Worm (Caenorhabditis elegans) whole organism, L1 larva: ENCODE data around the gene nhr-25.

Experiments used
- C04F5.9 ChIP-seq: sonication (generic microtip); optimal IDR thresholded peaks from 2 replicates; lab custom pipeline; 2016; ENCODE audit warnings: missing genetic modification characterization, missing compliant biosample characterization
- C16A3.4 ChIP-seq: fragments of 150-350 bp; optimal IDR thresholded peaks from 2 replicates; lab custom pipeline; 2014; ENCODE audit warnings: missing biosample characterization, missing genetic modification characterization
- F16B12.6 ChIP-seq: fragments of 150-350 bp; optimal IDR thresholded peaks from 2 replicates; lab custom pipeline; 2014; ENCODE audit warnings: missing biosample characterization, missing genetic modification characterization
- Y116A8C.19 ChIP-seq: sonication (generic microtip); optimal IDR thresholded peaks from 2 replicates; lab custom pipeline; 2016; ENCODE audit warnings: missing compliant biosample characterization, missing genetic modification characterization, borderline replicate concordance
- ama-1 ChIP-seq: fragments of 150-350 bp; optimal IDR thresholded peaks from 2 replicates; lab custom pipeline; 2014
- ceh-63 ChIP-seq: fragments of 200-800 bp; sonication (Bioruptor generic); optimal IDR thresholded peaks from 2 replicates; lab custom pipeline; 2018; ENCODE audit warnings: mild to moderate bottlenecking, missing genetic modification characterization, missing compliant biosample characterization
- ceh-8 ChIP-seq: fragments of 200-800 bp; sonication (Bioruptor generic); optimal IDR thresholded peaks from 2 replicates; lab custom pipeline; 2018; ENCODE audit warnings: mild to moderate bottlenecking, missing genetic modification characterization, moderate library complexity, missing compliant biosample characterization
- ceh-90 ChIP-seq: sonication (generic microtip); optimal IDR thresholded peaks from 2 replicates; lab custom pipeline; 2016; ENCODE audit warnings: missing genetic modification characterization, missing compliant biosample characterization
- ces-1 ChIP-seq: fragments of 150-350 bp; optimal IDR thresholded peaks from 2 replicates; lab custom pipeline; 2014; ENCODE audit warnings: missing biosample characterization, missing genetic modification reagents, missing genetic modification characterization
- egl-13 ChIP-seq: sonication (generic microtip); optimal IDR thresholded peaks from 2 replicates; lab custom pipeline; 2016; ENCODE audit warnings: missing genotype, missing genetic modification reagents, missing genetic modification characterization, missing compliant biosample characterization
- elt-2 ChIP-seq: sonication (generic microtip); optimal IDR thresholded peaks from 2 replicates; lab custom pipeline; 2016; ENCODE audit warnings: missing genetic modification characterization, mild to moderate bottlenecking, inconsistent platforms, missing compliant biosample characterization, missing genetic modification reagents
- elt-3 ChIP-seq, 6 experiments: fragments of 150-350 bp in 1 of 6; sonication (generic microtip); optimal IDR thresholded peaks; 2 replicates each; lab custom pipeline; 2017 to 2018; ENCODE audit warnings: missing biosample characterization in 6 of 6, missing genetic modification characterization in 6 of 6, inconsistent platforms in 1 of 6
- ets-5 ChIP-seq: fragments of 200-800 bp; sonication (Bioruptor generic); IDR thresholded peaks from 2 replicates; pipeline ENCODE4 v1.3.6; 2022; ENCODE audit warnings: missing genetic modification characterization, missing compliant biosample characterization
- fkh-10 ChIP-seq: sonication (generic microtip); optimal IDR thresholded peaks from 2 replicates; lab custom pipeline; 2017; ENCODE audit warnings: missing biosample characterization, missing genetic modification reagents, missing genetic modification characterization
- fkh-4 ChIP-seq: sonication (generic microtip); optimal IDR thresholded peaks from 2 replicates; lab custom pipeline; 2016; ENCODE audit warnings: missing compliant biosample characterization, missing genetic modification characterization, borderline replicate concordance
- fkh-8 ChIP-seq: sonication (generic microtip); optimal IDR thresholded peaks from 2 replicates; lab custom pipeline; 2016; ENCODE audit warnings: mild to moderate bottlenecking, missing genetic modification characterization, missing compliant biosample characterization
- grh-1 ChIP-seq: fragments of 200-800 bp; sonication (Bioruptor generic); IDR thresholded peaks from 2 replicates; pipeline ENCODE4 v1.3.6; 2022; ENCODE audit warnings: missing genetic modification reagents, missing genetic modification characterization, missing compliant biosample characterization
- hlh-17 ChIP-seq: fragments of 200-800 bp; sonication (Bioruptor generic); optimal IDR thresholded peaks from 2 replicates; lab custom pipeline; 2018; ENCODE audit warnings: missing genetic modification characterization, mild to moderate bottlenecking, missing compliant biosample characterization, moderate library complexity, borderline replicate concordance
- hlh-4 ChIP-seq: sonication (generic microtip); optimal IDR thresholded peaks from 2 replicates; lab custom pipeline; 2016; ENCODE audit warnings: mild to moderate bottlenecking, missing genetic modification characterization, missing compliant biosample characterization
- irx-1 ChIP-seq: sonication (generic microtip); optimal IDR thresholded peaks from 2 replicates; lab custom pipeline; 2016; ENCODE audit warnings: missing genetic modification characterization, missing compliant biosample characterization
- isw-1 ChIP-seq: fragments of 200-800 bp; sonication (Bioruptor generic); IDR thresholded peaks from 2 replicates; pipeline ENCODE4 v1.3.6; 2022; ENCODE audit warnings: missing genetic modification characterization, missing compliant biosample characterization
- jun-1 ChIP-seq: fragments of 150-350 bp; optimal IDR thresholded peaks from 2 replicates; lab custom pipeline; 2014; ENCODE audit warnings: missing biosample characterization, missing genetic modification reagents, missing genetic modification characterization
- lin-13 ChIP-seq: fragments of 150-350 bp; optimal IDR thresholded peaks from 2 replicates; lab custom pipeline; 2014; ENCODE audit warnings: missing biosample characterization, missing genetic modification reagents, missing genetic modification characterization
- lin-39 ChIP-seq: fragments of 150-350 bp; optimal IDR thresholded peaks from 2 replicates; lab custom pipeline; 2014; ENCODE audit warnings: missing biosample characterization, missing genetic modification reagents, missing genetic modification characterization
- lir-3 ChIP-seq: sonication (generic microtip); optimal IDR thresholded peaks from 2 replicates; lab custom pipeline; 2016; ENCODE audit warnings: mild to moderate bottlenecking, missing genetic modification characterization, moderate library complexity, missing compliant biosample characterization; ENCODE audit not compliant: poor library complexity
- lsy-2 ChIP-seq, 2 experiments: fragments of 150-350 bp; optimal IDR thresholded peaks; 2 replicates each; lab custom pipeline; 2014; ENCODE audit warnings: missing biosample characterization in 2 of 2, missing genetic modification characterization in 2 of 2
- mab-9 ChIP-seq: fragments of 200-800 bp; sonication (Bioruptor generic); IDR thresholded peaks from 2 replicates; pipeline ENCODE4 v1.3.6; 2022; ENCODE audit warnings: missing genetic modification reagents, missing genetic modification characterization, missing compliant biosample characterization
- mdl-1 ChIP-seq, 2 experiments: fragments of 150-350 bp; optimal IDR thresholded peaks; 2 replicates each; lab custom pipeline; 2014 to 2017; ENCODE audit warnings: missing biosample characterization in 2 of 2, missing genetic modification characterization in 2 of 2, inconsistent platforms in 1 of 2
- mef-2 ChIP-seq: fragments of 150-350 bp; optimal IDR thresholded peaks from 2 replicates; lab custom pipeline; 2014; ENCODE audit warnings: missing biosample characterization, missing genetic modification characterization
- nhr-11 ChIP-seq: fragments of 150-350 bp; optimal IDR thresholded peaks from 2 replicates; lab custom pipeline; 2014; ENCODE audit warnings: missing biosample characterization, missing genetic modification characterization
- nhr-20 ChIP-seq: sonication (generic microtip); optimal IDR thresholded peaks from 2 replicates; lab custom pipeline; 2016; ENCODE audit warnings: mild to moderate bottlenecking, missing genetic modification characterization, missing compliant biosample characterization
- nhr-237 ChIP-seq: fragments of 150-350 bp; optimal IDR thresholded peaks from 2 replicates; lab custom pipeline; 2014; ENCODE audit warnings: missing biosample characterization, missing genetic modification characterization
- nhr-76 ChIP-seq: sonication (generic microtip); optimal IDR thresholded peaks from 2 replicates; lab custom pipeline; 2017; ENCODE audit warnings: missing biosample characterization, missing genetic modification characterization
- nhr-77 ChIP-seq: fragments of 150-350 bp; optimal IDR thresholded peaks from 2 replicates; lab custom pipeline; 2014; ENCODE audit warnings: missing biosample characterization, missing genetic modification characterization
- nhr-84 ChIP-seq: sonication (generic microtip); optimal IDR thresholded peaks from 2 replicates; lab custom pipeline; 2017; ENCODE audit warnings: missing biosample characterization, missing genetic modification characterization
- nhr-90 ChIP-seq: sonication (generic microtip); optimal IDR thresholded peaks from 2 replicates; lab custom pipeline; 2016; ENCODE audit warnings: mild to moderate bottlenecking, missing genetic modification characterization, missing compliant biosample characterization; ENCODE audit not compliant: poor library complexity
- rnt-1 ChIP-seq: sonication (generic microtip); optimal IDR thresholded peaks from 2 replicates; lab custom pipeline; 2016; ENCODE audit warnings: mild to moderate bottlenecking, missing genetic modification characterization, moderate library complexity, missing compliant biosample characterization
- skn-1 ChIP-seq: fragments of 150-350 bp; optimal IDR thresholded peaks from 2 replicates; lab custom pipeline; 2014; ENCODE audit warnings: missing biosample characterization, missing genetic modification characterization
- snpc-4 ChIP-seq: fragments of 150-350 bp; optimal IDR thresholded peaks from 2 replicates; lab custom pipeline; 2014; ENCODE audit warnings: missing biosample characterization, missing genetic modification characterization
- snu-23 ChIP-seq: sonication (generic microtip); optimal IDR thresholded peaks from 2 replicates; lab custom pipeline; 2016; ENCODE audit warnings: missing genetic modification characterization, missing compliant biosample characterization
- sox-4 ChIP-seq: sonication (generic microtip); optimal IDR thresholded peaks from 2 replicates; lab custom pipeline; 2016; ENCODE audit warnings: missing genetic modification characterization, missing compliant biosample characterization
- sup-37 ChIP-seq: fragments of 200-800 bp; sonication (Bioruptor generic); optimal IDR thresholded peaks from 2 replicates; lab custom pipeline; 2018; ENCODE audit warnings: mild to moderate bottlenecking, missing genetic modification characterization, missing compliant biosample characterization
- tlp-1 ChIP-seq: fragments of 150-350 bp; optimal IDR thresholded peaks from 2 replicates; lab custom pipeline; 2014; ENCODE audit warnings: missing biosample characterization, missing genetic modification characterization
- unc-130 ChIP-seq: fragments of 150-350 bp; optimal IDR thresholded peaks from 2 replicates; lab custom pipeline; 2017; ENCODE audit warnings: missing biosample characterization, missing genetic modification characterization, inconsistent platforms
- unc-62 ChIP-seq: fragments of 150-350 bp; optimal IDR thresholded peaks from 2 replicates; lab custom pipeline; 2014; ENCODE audit warnings: missing biosample characterization, missing genetic modification reagents, missing genetic modification characterization
- unc-86 ChIP-seq: sonication (generic microtip); optimal IDR thresholded peaks from 2 replicates; lab custom pipeline; 2016; ENCODE audit warnings: missing genetic modification characterization, missing compliant biosample characterization
- unc-98 ChIP-seq: fragments of 200-800 bp; sonication (Bioruptor generic); IDR thresholded peaks from 2 replicates; pipeline ENCODE4 v1.3.6; 2022; ENCODE audit warnings: missing genetic modification characterization, missing compliant biosample characterization
- zag-1 ChIP-seq: fragments of 150-350 bp; optimal IDR thresholded peaks from 2 replicates; lab custom pipeline; 2014; ENCODE audit warnings: missing biosample characterization, missing genetic modification characterization
- zip-4 ChIP-seq: fragments of 200-800 bp; sonication (Bioruptor generic); optimal IDR thresholded peaks from 2 replicates; lab custom pipeline; 2018; ENCODE audit warnings: mild to moderate bottlenecking, missing genetic modification characterization, moderate library complexity, missing compliant biosample characterization
- ztf-4 ChIP-seq: fragments of 150-350 bp; optimal IDR thresholded peaks from 2 replicates; lab custom pipeline; 2014; ENCODE audit warnings: missing biosample characterization, missing genetic modification characterization

nhr-25 gene

DNA sequence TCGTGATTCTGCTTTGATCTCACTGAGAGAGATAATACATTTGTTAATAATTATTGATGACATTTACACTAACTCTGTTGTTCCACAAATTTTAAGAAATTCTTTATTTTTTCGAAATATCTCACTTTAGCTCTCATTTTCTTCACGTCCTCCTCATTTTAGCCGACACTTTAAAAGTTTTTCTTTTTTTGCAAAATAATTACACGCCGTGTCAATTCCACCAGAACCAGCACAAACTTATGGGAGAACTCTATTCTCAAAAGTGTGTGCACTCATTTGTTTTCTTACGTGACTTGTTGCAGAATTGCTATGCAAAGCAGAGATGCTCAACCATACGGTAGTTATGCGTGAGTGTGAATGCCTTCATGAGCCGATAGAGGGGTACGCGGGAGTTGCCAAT lies 43.1 kb upstream of the nhr-25 start, which contains the start of gene frpr-2:
TSS of gene frpr-2 (plus strand) at position 301 of the 400 bp plus-strand sequence.
- no peak for TF ChIP-seq nhr-90
- no peak for TF ChIP-seq hlh-17 (GFP tag; lab: Kevin White, UChicago)
- TF ChIP-seq nhr-77 = no peak
- no peak for TF ChIP-seq ama-1 (lab: Kevin White, UChicago)
- TF ChIP-seq unc-86 (tag; lab: Kevin White, UChicago) = no peak
- TF ChIP-seq ceh-8 (GFP tag; lab: Kevin White, UChicago) = no peak
- no peak for TF ChIP-seq snpc-4 (tag; lab: Kevin White, UChicago)
- TF ChIP-seq jun-1 (tag; lab: Kevin White, UChicago) = no peak
- TF ChIP-seq lir-3 (tag; lab: Kevin White, UChicago) = no peak
- TF ChIP-seq nhr-237 (tag; lab: Kevin White, UChicago) = no peak
- no peak for TF ChIP-seq fkh-8
- no peak for TF ChIP-seq fkh-10 (GFP tag; lab: Kevin White, UChicago)
- TF ChIP-seq lin-13 = no peak
- TF ChIP-seq lsy-2 (tag; optimal IDR thresholded peaks at IDR 0.05; lab: Kevin White, UChicago) = no peak
- no peak for TF ChIP-seq unc-62 (GFP tag; lab: Kevin White, UChicago)
- TF ChIP-seq Y116A8C.19 (tag; lab: Kevin White, UChicago) = no peak

DNA sequence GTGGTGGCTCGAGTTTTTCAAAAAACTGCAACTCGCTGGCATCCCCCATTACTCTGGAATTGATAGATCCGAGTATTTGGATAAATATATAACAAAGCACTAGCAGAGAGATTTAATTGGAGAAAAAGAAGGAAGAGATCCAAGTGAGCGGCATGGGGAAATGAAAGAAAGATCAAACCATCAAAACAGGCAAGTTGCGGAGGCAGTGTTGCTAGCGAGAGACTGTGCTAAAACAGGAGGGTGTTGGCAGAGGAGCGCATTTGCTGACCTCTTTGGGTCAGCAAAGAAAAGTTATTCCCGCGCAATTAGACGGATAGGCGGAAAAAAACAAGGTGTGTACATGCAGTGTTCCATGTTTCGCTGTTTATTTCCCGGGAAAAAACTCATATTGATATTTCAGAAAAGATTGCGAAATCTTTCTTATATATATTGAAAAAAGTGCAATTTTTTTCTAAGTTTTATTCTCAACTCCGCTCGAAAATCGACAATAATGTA lies 32.7 kb upstream of the nhr-25 start, which contains the start of gene ppk-3:
TSS of gene ppk-3 (minus strand) at position 51 of the 495 bp plus-strand sequence.
- TF ChIP-seq nhr-76 (tag; lab: Kevin White, UChicago) (no peak), jun-1 (tag; lab: Kevin White, UChicago) (peak; percentile 84), snu-23 (GFP tag; lab: Kevin White, UChicago) (peak; percentile 94), lsy-2 (tag; optimal IDR thresholded peaks at IDR 0.05; lab: Kevin White, UChicago) (peak; percentile 78 to 83), nhr-77 (peak; percentile 78), nhr-90 (peak; percentile 87), grh-1 (GFP tag; lab: Robert Waterston, UW) (peak; percentile 85), rnt-1 (tag; lab: Kevin White, UChicago) (peak; percentile 95), lin-39 (peak; percentile 81), unc-98 (no peak), hlh-4 (tag; lab: Kevin White, UChicago) (no peak), lir-3 (tag; lab: Kevin White, UChicago) (peak; percentile 66), zag-1 (no peak), ets-5 (GFP tag; lab: Robert Waterston, UW) (no peak), Y116A8C.19 (tag; lab: Kevin White, UChicago) (no peak), sup-37 (GFP tag; lab: Kevin White, UChicago) (peak; percentile 56), sox-4 (tag; lab: Kevin White, UChicago) (peak; percentile 33), fkh-4 (tag; lab: Kevin White, UChicago) (no peak), irx-1 (tag; lab: Kevin White, UChicago) (peak; percentile 81), elt-2 (peak; percentile 19), egl-13 (peak; percentile 63), ceh-8 (GFP tag; lab: Kevin White, UChicago) (peak; percentile 49), skn-1 (tag; lab: Kevin White, UChicago) (peak; percentile 65), mab-9 (GFP tag; lab: Robert Waterston, UW) (peak; percentile 36), C04F5.9 (tag; lab: Kevin White, UChicago) (peak; percentile 59), nhr-84 (tag; lab: Kevin White, UChicago) (no peak), ceh-63 (GFP tag; lab: Kevin White, UChicago) (no peak), isw-1 (GFP tag; lab: Robert Waterston, UW) (peak; percentile 73), ceh-90 (tag; lab: Kevin White, UChicago) (no peak), nhr-11 (tag; lab: Kevin White, UChicago) (peak; percentile 67), elt-3 (tag; optimal IDR thresholded peaks at IDR 0.05; lab: Kevin White, UChicago) (peak in 5 of 6 experiments; percentile 50 to 87 (median 64)), mef-2 (tag; lab: Kevin White, UChicago) (no peak), F16B12.6 (peak; percentile 54), zip-4 (GFP tag; lab: Kevin White, UChicago) (peak; percentile 49), nhr-20 (tag; lab: Kevin White, UChicago) (peak; percentile 93), mdl-1 (tag; optimal IDR thresholded peaks at IDR 0.05; lab: Kevin White, UChicago) (peak in 1 of 2 experiments; percentile 82), ztf-4 (tag; lab: Kevin White, UChicago) (peak; percentile 84), ces-1 (GFP tag; lab: Kevin White, UChicago) (no peak), unc-130 (tag; lab: Kevin White, UChicago) (peak; percentile 79), tlp-1 (tag; lab: Kevin White, UChicago) (no peak), C16A3.4 (tag; lab: Kevin White, UChicago) (peak; percentile 90)
